Fruit fly (Drosophila melanogaster) whole organism, prepupa: Measurements from ENCODE around the gene Cyt-c-p.

Experiments
- CG11902 ChIP-seq: fragments of 200-800 bp; sonication (Bioruptor generic); optimal IDR thresholded peaks from 3 replicates; lab custom pipeline; 2016; ENCODE audit warnings: missing biosample characterization, missing genetic modification characterization
- CG15336 ChIP-seq: fragments of 200-800 bp; sonication (Bioruptor generic); IDR thresholded peaks from 2 replicates; pipeline ENCODE4 v1.3.6; 2022; ENCODE audit warnings: missing biosample characterization, missing genetic modification characterization
- CG16779 ChIP-seq: fragments of 200-800 bp; sonication (Bioruptor generic); optimal IDR thresholded peaks from 3 replicates; lab custom pipeline; 2017; ENCODE audit warnings: missing biosample characterization, mild to moderate bottlenecking, missing genetic modification characterization
- CG3032 ChIP-seq: fragments of 200-800 bp; optimal IDR thresholded peaks from 2 replicates; lab custom pipeline; 2019; ENCODE audit warnings: missing biosample characterization, mild to moderate bottlenecking, missing genetic modification characterization, moderate library complexity
- CG31627 ChIP-seq: fragments of 200-800 bp; sonication (Bioruptor generic); optimal IDR thresholded peaks from 3 replicates; lab custom pipeline; 2016; ENCODE audit warnings: missing biosample characterization, missing genetic modification characterization
- CG32006 ChIP-seq: fragments of 200-800 bp; sonication (Bioruptor generic); optimal IDR thresholded peaks from 3 replicates; lab custom pipeline; 2017; ENCODE audit warnings: missing biosample characterization, mild to moderate bottlenecking, missing genetic modification characterization
- CG3919 ChIP-seq: fragments of 200-800 bp; sonication (Bioruptor generic); optimal IDR thresholded peaks from 3 replicates; lab custom pipeline; 2016; ENCODE audit warnings: missing biosample characterization, missing genetic modification characterization
- CG6163 ChIP-seq: fragments of 200-800 bp; sonication (Bioruptor generic); IDR thresholded peaks from 3 replicates; pipeline ENCODE4 v1.3.6; 2022; ENCODE audit warnings: missing biosample characterization, missing genetic modification characterization
- CG6792 ChIP-seq: fragments of 200-800 bp; sonication (Bioruptor generic); optimal IDR thresholded peaks from 3 replicates; lab custom pipeline; 2016; ENCODE audit warnings: missing biosample characterization, missing genetic modification characterization
- CG6808 ChIP-seq: fragments of 200-800 bp; sonication (Bioruptor generic); optimal IDR thresholded peaks from 3 replicates; lab custom pipeline; 2017; ENCODE audit warnings: missing biosample characterization, missing genetic modification characterization, mild to moderate bottlenecking, moderate library complexity, missing genetic modification reagents
- CG6854 ChIP-seq: fragments of 200-800 bp; sonication (Bioruptor generic); optimal IDR thresholded peaks from 2 replicates; lab custom pipeline; 2017; ENCODE audit warnings: missing biosample characterization, mild to moderate bottlenecking, missing genetic modification characterization
- CG7368 ChIP-seq: fragments of 200-800 bp; sonication (Bioruptor generic); optimal IDR thresholded peaks from 3 replicates; lab custom pipeline; 2016; ENCODE audit warnings: missing biosample characterization, missing genetic modification characterization
- CG8119 ChIP-seq: fragments of 200-800 bp; sonication (Bioruptor generic); IDR thresholded peaks from 3 replicates; pipeline ENCODE4 v1.3.6; 2022; ENCODE audit warnings: missing biosample characterization, missing genetic modification characterization
- CG8632 ChIP-seq: fragments of 200-800 bp; sonication (Bioruptor generic); optimal IDR thresholded peaks from 3 replicates; lab custom pipeline; 2016; ENCODE audit warnings: missing biosample characterization, missing genetic modification characterization
- CG9139 ChIP-seq: fragments of 200-800 bp; sonication (Bioruptor generic); optimal IDR thresholded peaks from 3 replicates; lab custom pipeline; 2017; ENCODE audit warnings: missing biosample characterization, mild to moderate bottlenecking, missing genetic modification characterization
- Eip75B ChIP-seq: fragments of 200-800 bp; sonication (Bioruptor generic); optimal IDR thresholded peaks from 3 replicates; lab custom pipeline; 2016; ENCODE audit warnings: missing biosample characterization, missing genetic modification characterization
- Eip93F ChIP-seq: fragments of 200-800 bp; sonication (Bioruptor generic); optimal IDR thresholded peaks from 2 replicates; lab custom pipeline; 2016; ENCODE audit warnings: missing biosample characterization, mild to moderate bottlenecking, missing genetic modification characterization
- Gug ChIP-seq: fragments of 200-800 bp; sonication (Bioruptor generic); IDR thresholded peaks from 2 replicates; pipeline ENCODE4 v1.3.6; 2022; ENCODE audit warnings: missing biosample characterization, missing genetic modification characterization
- Hr38 ChIP-seq: sonication (Bioruptor generic); optimal IDR thresholded peaks from 2 replicates; lab custom pipeline; 2016; ENCODE audit warnings: missing biosample characterization, missing genetic modification characterization
- Hr39 ChIP-seq: fragments of 200-800 bp; sonication (Bioruptor generic); optimal IDR thresholded peaks from 2 replicates; lab custom pipeline; 2016; ENCODE audit warnings: missing biosample characterization, missing genetic modification characterization
- OdsH ChIP-seq: fragments of 200-800 bp; sonication (Bioruptor generic); optimal IDR thresholded peaks from 3 replicates; lab custom pipeline; 2016; ENCODE audit warnings: missing biosample characterization, missing genetic modification characterization
- Sox102F ChIP-seq: fragments of 200-800 bp; sonication (Bioruptor generic); optimal IDR thresholded peaks from 2 replicates; lab custom pipeline; 2016; ENCODE audit warnings: missing biosample characterization, mild to moderate bottlenecking, missing genetic modification characterization
- achi ChIP-seq: fragments of 200-800 bp; sonication (Bioruptor generic); optimal IDR thresholded peaks from 3 replicates; lab custom pipeline; 2016; ENCODE audit warnings: missing biosample characterization, missing genetic modification characterization
- dsx ChIP-seq: fragments of 200-800 bp; optimal IDR thresholded peaks from 3 replicates; lab custom pipeline; 2019; ENCODE audit warnings: missing biosample characterization, mild to moderate bottlenecking, missing genetic modification characterization, moderate library complexity; ENCODE audit not compliant: poor library complexity, severe bottlenecking
- eg ChIP-seq: fragments of 200-800 bp; sonication (Bioruptor generic); IDR thresholded peaks from 3 replicates; pipeline ENCODE4 v1.3.6; 2022; ENCODE audit warnings: missing biosample characterization, missing genetic modification characterization
- esn ChIP-seq: fragments of 200-800 bp; sonication (Bioruptor generic); optimal IDR thresholded peaks from 2 replicates; lab custom pipeline; 2016; ENCODE audit warnings: missing biosample characterization, mild to moderate bottlenecking, missing genetic modification characterization, moderate library complexity
- lz ChIP-seq: fragments of 200-800 bp; sonication (Bioruptor generic); optimal IDR thresholded peaks from 3 replicates; lab custom pipeline; 2016; ENCODE audit warnings: missing biosample characterization, missing genetic modification characterization
- net ChIP-seq: fragments of 200-800 bp; sonication (Bioruptor generic); optimal IDR thresholded peaks from 3 replicates; lab custom pipeline; 2016; ENCODE audit warnings: missing biosample characterization, missing genetic modification characterization
- ss ChIP-seq, 2 experiments: fragments of 200-800 bp; sonication (Bioruptor generic); optimal IDR thresholded peaks; 2 replicates in 1 of 2; 3 replicates in 1 of 2; lab custom pipeline; 2017 to 2018; ENCODE audit warnings: mild to moderate bottlenecking in 2 of 2, missing biosample characterization in 2 of 2, missing genetic modification characterization in 2 of 2, moderate library complexity in 1 of 2
- svp ChIP-seq: fragments of 200-800 bp; sonication (Bioruptor generic); peaks from one replicate; lab custom pipeline; 2016; ENCODE audit warnings: missing biosample characterization, missing genetic modification characterization
- topi ChIP-seq: fragments of 200-800 bp; sonication (Bioruptor generic); optimal IDR thresholded peaks from 3 replicates; lab custom pipeline; 2016; ENCODE audit warnings: missing biosample characterization, missing genetic modification characterization

The Cyt-c-p gene

dm6 chr2L:16738206-16738900, 18.6 kb downstream of the Cyt-c-p start, which contains the start of the genes glu and ChLD3:
Gene glu (minus strand): TSS chr2L:16738388.
Gene ChLD3 (plus strand): TSS chr2L:16738850.
- TF ChIP-seq ss (GFP tag; optimal IDR thresholded peaks at IDR 0.05; lab: Kevin White, UChicago) = no peak
- TF ChIP-seq CG9139 (GFP tag; lab: Kevin White, UChicago) = no peak
- no peak for TF ChIP-seq lz (GFP tag; lab: Kevin White, UChicago)
- no peak for TF ChIP-seq Sox102F (GFP tag; lab: Kevin White, UChicago)
- TF ChIP-seq CG6808 = no peak
- no peak for TF ChIP-seq CG32006
- TF ChIP-seq CG6854 (GFP tag; lab: Kevin White, UChicago) = no peak
- no peak for TF ChIP-seq CG15336 (GFP tag; lab: Robert Waterston, UW)
- TF ChIP-seq topi (GFP tag; lab: Kevin White, UChicago) = no peak
- TF ChIP-seq, all 60 proteins: peak for 0

- no peak for TF ChIP-seq dsx (GFP tag; lab: Kevin White, UChicago)
- peak; percentile 30 for TF ChIP-seq CG31627
- TF ChIP-seq CG8632 (GFP tag; lab: Kevin White, UChicago) = no peak
- peak; percentile 7 for TF ChIP-seq esn
- no peak for TF ChIP-seq Hr38
- TF ChIP-seq lz (GFP tag; lab: Kevin White, UChicago) = peak; percentile 35
Observed at dm6 chr2L:16743055-16743805, 23.5 kb downstream of the Cyt-c-p start, which contains the start of the genes LSm7 and BuGZ. Gene LSm7 (minus strand): TSS chr2L:16743100. Gene BuGZ (plus strand): TSS chr2L:16743405.

dm6 chr2L:16747145-16747544, 27.4 kb downstream of the Cyt-c-p start:
- TF ChIP-seq svp (GFP tag; lab: Kevin White, UChicago) (no peak), achi (no peak), Eip93F (GFP tag; lab: Kevin White, UChicago) (no peak), Hr38 (no peak), OdsH (GFP tag; lab: Kevin White, UChicago) (no peak), CG3919 (GFP tag; lab: Kevin White, UChicago) (no peak), net (GFP tag; lab: Kevin White, UChicago) (no peak), CG6792 (no peak), eg (GFP tag; lab: Robert Waterston, UW) (no peak), CG3032 (tag; lab: Kevin White, UChicago) (no peak), Gug (GFP tag; lab: Robert Waterston, UW) (no peak), lz (GFP tag; lab: Kevin White, UChicago) (no peak), Hr39 (no peak), CG15336 (GFP tag; lab: Robert Waterston, UW) (no peak)

- no peak for TF ChIP-seq topi (GFP tag; lab: Kevin White, UChicago)
- TF ChIP-seq net (GFP tag; lab: Kevin White, UChicago) = no peak
- TF ChIP-seq CG8119 = no peak
- TF ChIP-seq CG31627 = no peak
- no peak for TF ChIP-seq Eip75B (GFP tag; lab: Kevin White, UChicago)
- no peak for TF ChIP-seq CG7368
- TF ChIP-seq CG11902 (GFP tag; lab: Kevin White, UChicago) = no peak
- no peak for TF ChIP-seq CG16779 (tag; lab: Kevin White, UChicago)
Observed at dm6 chr2L:16752340-16752739, 32.6 kb downstream of the Cyt-c-p start.

- TF ChIP-seq dsx (GFP tag; lab: Kevin White, UChicago) = no peak
- no peak for TF ChIP-seq CG6163 (GFP tag; lab: Robert Waterston, UW)
- no peak for TF ChIP-seq CG8119
- TF ChIP-seq CG15336 (GFP tag; lab: Robert Waterston, UW) = peak; percentile 28; the same call in 1 of the 2 replicates
- no peak for TF ChIP-seq Hr38
- no peak for TF ChIP-seq Eip75B (GFP tag; lab: Kevin White, UChicago)
Observed at dm6 chr2L:16754074-16754473, 34.3 kb downstream of the Cyt-c-p start, which contains the start of gene yellow-b. Gene yellow-b (plus strand): TSS chr2L:16754336.
